Fruit fly (Drosophila melanogaster): Measurements from ENCODE around the gene CG4382.

dm6 chr2L:9633811-9634436 lies 33.3 kb upstream of the CG4382 start, which contains the start of gene Apoltp:
- peak; percentile 68 for TF ChIP-seq Hr4 (GFP tag; optimal IDR thresholded peaks at IDR 0.05)
- peak; percentile 76 for TF ChIP-seq CG3032 (tag; optimal IDR thresholded peaks at IDR 0.05)
- TF ChIP-seq svp (GFP tag), result peak; percentile 100
- TF ChIP-seq cyc (GFP tag; optimal IDR thresholded peaks at IDR 0.05), result peak; percentile 75
- TF ChIP-seq lz (GFP tag; optimal IDR thresholded peaks at IDR 0.05), result peak; percentile 66
